Worm (Caenorhabditis elegans) whole organism, L4 larva: Measurements from ENCODE around the gene W06G6.10.
"Not testable (repeated sequence)": the region's sequence is repeated elsewhere in the genome, so short reads cannot be mapped to it uniquely, and the experiment has no call there.

Source experiments
- nhr-102 ChIP-seq: sonication (generic microtip); optimal IDR thresholded peaks from 2 replicates; lab custom pipeline; 2016; ENCODE audit warnings: mild to moderate bottlenecking, missing genetic modification characterization, moderate library complexity, missing compliant biosample characterization
- unc-62 ChIP-seq, 3 experiments: fragments of 150-350 bp in 1 of 3; sonication (generic microtip); optimal IDR thresholded peaks in 2 of 3; peaks in 1 of 3; 1 replicate in 1 of 3; 2 replicates in 2 of 3; lab custom pipeline; 2014 to 2017; ENCODE audit warnings: missing biosample characterization in 3 of 3, missing genetic modification characterization in 3 of 3, missing genetic modification reagents in 3 of 3, missing genotype in 1 of 3

- not testable (repeated sequence) for TF ChIP-seq unc-62 (GFP tag; optimal IDR thresholded peaks at IDR 0.05 in 1 of 2; lab: Kevin White, UChicago); unc-62 (tag; optimal IDR thresholded peaks at IDR 0.05; lab: Kevin White, UChicago); nhr-102 (tag; lab: Kevin White, UChicago)
Observed at ce11 chrV:16649200-16649599, 2.2 kb upstream of the W06G6.10 start, which contains the start of gene W06G6.11.
